Fruit fly (Drosophila melanogaster) whole organism, embryonic: ENCODE results near the gene CG12194.

Experiments used
- CG10543 ChIP-seq: fragments of 200-800 bp; sonication (Bioruptor generic); optimal IDR thresholded peaks from 3 replicates; lab custom pipeline; 2017; ENCODE audit warnings: missing biosample characterization, mild to moderate bottlenecking, missing genetic modification characterization, moderate library complexity
- CG10979 ChIP-seq: fragments of 200-800 bp; sonication (Bioruptor generic); optimal IDR thresholded peaks from 2 replicates; lab custom pipeline; 2018; ENCODE audit warnings: missing biosample characterization, mild to moderate bottlenecking, missing genetic modification characterization, moderate library complexity
- CG11504 ChIP-seq: fragments of 200-800 bp; sonication (Bioruptor generic); optimal IDR thresholded peaks from 3 replicates; lab custom pipeline; 2019; ENCODE audit warnings: missing biosample characterization, mild to moderate bottlenecking, missing genetic modification characterization, moderate library complexity
- CG11695 ChIP-seq: fragments of 200-800 bp; sonication (Bioruptor generic); IDR thresholded peaks from 3 replicates; pipeline ENCODE4 v1.3.6; 2022; ENCODE audit warnings: missing biosample characterization, missing genetic modification characterization
- CG12155 ChIP-seq: fragments of 200-800 bp; sonication (Bioruptor generic); optimal IDR thresholded peaks from 3 replicates; lab custom pipeline; 2016; ENCODE audit warnings: missing biosample characterization, missing genetic modification characterization
- CG14667 ChIP-seq: fragments of 200-800 bp; sonication (Bioruptor generic); IDR thresholded peaks from 2 replicates; pipeline ENCODE4 v1.3.6; 2022; ENCODE audit warnings: missing biosample characterization, missing genetic modification characterization
- CG15269 ChIP-seq: fragments of 200-800 bp; sonication (Bioruptor generic); optimal IDR thresholded peaks from 2 replicates; lab custom pipeline; 2018; ENCODE audit warnings: missing biosample characterization, mild to moderate bottlenecking, missing genetic modification characterization, moderate library complexity
- CG17359 ChIP-seq: fragments of 200-800 bp; sonication (Bioruptor generic); optimal IDR thresholded peaks from 3 replicates; lab custom pipeline; 2018; ENCODE audit warnings: missing biosample characterization, mild to moderate bottlenecking, missing genetic modification characterization, moderate library complexity
- CG1832 ChIP-seq: fragments of 200-800 bp; sonication (Bioruptor generic); optimal IDR thresholded peaks from 2 replicates; lab custom pipeline; 2017; ENCODE audit warnings: missing biosample characterization, mild to moderate bottlenecking, missing genetic modification characterization, inconsistent platforms
- CG2129 ChIP-seq: fragments of 200-800 bp; sonication (Bioruptor generic); IDR thresholded peaks from 2 replicates; pipeline ENCODE4 v1.3.6; 2022; ENCODE audit warnings: missing biosample characterization, missing genetic modification characterization; ENCODE audit not compliant: partially characterized antibody
- CG2712 ChIP-seq: fragments of 200-800 bp; optimal IDR thresholded peaks from 3 replicates; lab custom pipeline; 2019; ENCODE audit warnings: missing biosample characterization, mild to moderate bottlenecking, missing genetic modification characterization, moderate library complexity
- CG30020 ChIP-seq: fragments of 200-800 bp; optimal IDR thresholded peaks from 2 replicates; lab custom pipeline; 2019; ENCODE audit warnings: missing biosample characterization, mild to moderate bottlenecking, missing genetic modification characterization, moderate library complexity
- CG31224 ChIP-seq: fragments of 200-800 bp; sonication (Bioruptor generic); IDR thresholded peaks from 2 replicates; pipeline ENCODE4 v1.3.6; 2022; ENCODE audit warnings: missing biosample characterization, missing genetic modification characterization
- CG3163 ChIP-seq: fragments of 200-800 bp; sonication (Bioruptor generic); optimal IDR thresholded peaks from 3 replicates; lab custom pipeline; 2016; ENCODE audit warnings: missing biosample characterization, missing genetic modification characterization
- CG34224 ChIP-seq: fragments of 200-800 bp; sonication (Bioruptor generic); IDR thresholded peaks from 3 replicates; pipeline ENCODE4 v1.3.6; 2022; ENCODE audit warnings: missing biosample characterization, missing genetic modification characterization; ENCODE audit not compliant: partially characterized antibody
- CG3995 ChIP-seq: fragments of 200-800 bp; sonication (Bioruptor generic); optimal IDR thresholded peaks from 3 replicates; lab custom pipeline; 2016; ENCODE audit warnings: missing biosample characterization, missing genetic modification characterization
- CG42726 ChIP-seq: fragments of 200-800 bp; sonication (Bioruptor generic); IDR thresholded peaks from 2 replicates; pipeline ENCODE4 v1.3.6; 2022; ENCODE audit warnings: missing biosample characterization, missing genetic modification characterization; ENCODE audit not compliant: partially characterized antibody
- CG4360 ChIP-seq: fragments of 200-800 bp; sonication (Bioruptor generic); IDR thresholded peaks from 2 replicates; pipeline ENCODE4 v1.3.6; 2022; ENCODE audit warnings: missing biosample characterization, missing genetic modification characterization
- CG4730 ChIP-seq: fragments of 200-800 bp; sonication (Bioruptor generic); IDR thresholded peaks from 2 replicates; pipeline ENCODE4 v1.3.6; 2022; ENCODE audit warnings: missing biosample characterization, missing genetic modification characterization
- CG6765 ChIP-seq: fragments of 200-800 bp; sonication (Bioruptor generic); optimal IDR thresholded peaks from 3 replicates; lab custom pipeline; 2017; ENCODE audit warnings: missing biosample characterization, mild to moderate bottlenecking, missing genetic modification characterization
- CG8089 ChIP-seq: fragments of 200-800 bp; sonication (Bioruptor generic); optimal IDR thresholded peaks from 3 replicates; lab custom pipeline; 2016; ENCODE audit warnings: missing biosample characterization, missing genetic modification characterization
- CG9797 ChIP-seq: fragments of 200-800 bp; sonication (Bioruptor generic); optimal IDR thresholded peaks from 3 replicates; lab custom pipeline; 2018; ENCODE audit warnings: missing biosample characterization, mild to moderate bottlenecking, missing genetic modification characterization
- CG9817 ChIP-seq: fragments of 200-800 bp; sonication (Bioruptor generic); optimal IDR thresholded peaks from 2 replicates; lab custom pipeline; 2018; ENCODE audit warnings: missing biosample characterization, mild to moderate bottlenecking, missing genetic modification characterization, moderate library complexity
- CkIIα-i1 ChIP-seq: fragments of 200-800 bp; sonication (Bioruptor generic); IDR thresholded peaks from 2 replicates; pipeline ENCODE4 v1.3.6; 2022; ENCODE audit warnings: missing biosample characterization, missing genetic modification characterization
- Dfd ChIP-seq, 2 experiments: fragments of >200 bp; optimal IDR thresholded peaks; 2 replicates each; lab custom pipeline; 2017; ENCODE audit warnings: missing biosample characterization in 2 of 2, missing genetic modification characterization in 2 of 2
- Elba2 ChIP-seq: fragments of 200-800 bp; sonication (Bioruptor generic); optimal IDR thresholded peaks from 3 replicates; lab custom pipeline; 2016; ENCODE audit warnings: missing biosample characterization, missing genetic modification characterization
- Fer1 ChIP-seq: fragments of 200-800 bp; sonication (Bioruptor generic); optimal IDR thresholded peaks from 2 replicates; lab custom pipeline; 2017; ENCODE audit warnings: missing biosample characterization, mild to moderate bottlenecking, missing genetic modification characterization
- Lpt ChIP-seq: fragments of >200 bp; optimal IDR thresholded peaks from 2 replicates; lab custom pipeline; 2018; ENCODE audit warnings: missing biosample characterization, missing genetic modification characterization
- Med ChIP-seq: fragments of 200-800 bp; sonication (Bioruptor generic); peaks from one replicate; lab custom pipeline; 2016; ENCODE audit warnings: missing biosample characterization, missing genetic modification characterization, mild to moderate bottlenecking, inconsistent platforms, moderate library complexity
- Mes4 ChIP-seq: fragments of 200-800 bp; sonication (Bioruptor generic); optimal IDR thresholded peaks from 2 replicates; lab custom pipeline; 2016; ENCODE audit warnings: missing biosample characterization, missing genetic modification characterization
- NfI ChIP-seq: fragments of 200-800 bp; sonication (Bioruptor generic); optimal IDR thresholded peaks from 3 replicates; lab custom pipeline; 2018; ENCODE audit warnings: missing biosample characterization, mild to moderate bottlenecking, missing genetic modification characterization, moderate library complexity
- Sry-β ChIP-seq: fragments of 200-800 bp; sonication (Bioruptor generic); optimal IDR thresholded peaks from 2 replicates; lab custom pipeline; 2018; ENCODE audit warnings: missing biosample characterization, mild to moderate bottlenecking, missing genetic modification characterization, moderate library complexity
- Sry-δ ChIP-seq: fragments of 200-800 bp; sonication (Bioruptor generic); optimal IDR thresholded peaks from 2 replicates; lab custom pipeline; 2016; ENCODE audit warnings: missing biosample characterization, missing genetic modification characterization
- Stat92E ChIP-seq, 3 experiments: fragments of >200 bp in 2 of 3; fragments of 200-800 bp in 1 of 3; sonication (Bioruptor generic) in 1 of 3; optimal IDR thresholded peaks; 2 replicates each; lab custom pipeline; 2017 to 2019; ENCODE audit warnings: missing biosample characterization in 3 of 3, missing genetic modification characterization in 3 of 3, mild to moderate bottlenecking in 1 of 3, moderate library complexity in 1 of 3
- TFAM ChIP-seq: fragments of 200-800 bp; sonication (Bioruptor generic); optimal IDR thresholded peaks from 2 replicates; lab custom pipeline; 2017; ENCODE audit warnings: missing biosample characterization, missing genetic modification characterization, inconsistent platforms
- amos ChIP-seq: fragments of 200-800 bp; sonication (Bioruptor generic); IDR thresholded peaks from 2 replicates; pipeline ENCODE4 v1.3.6; 2022; ENCODE audit warnings: missing biosample characterization, missing genetic modification characterization; ENCODE audit not compliant: partially characterized antibody
- chn ChIP-seq: fragments of 200-800 bp; sonication (Bioruptor generic); optimal IDR thresholded peaks from 2 replicates; lab custom pipeline; 2016; ENCODE audit warnings: missing biosample characterization, missing genetic modification characterization
- corto ChIP-seq: fragments of 200-800 bp; sonication (Bioruptor generic); optimal IDR thresholded peaks from 2 replicates; lab custom pipeline; 2016; ENCODE audit warnings: missing biosample characterization, mild to moderate bottlenecking, missing genetic modification characterization, moderate library complexity
- crc ChIP-seq: fragments of 200-800 bp; sonication (Bioruptor generic); optimal IDR thresholded peaks from 2 replicates; lab custom pipeline; 2016; ENCODE audit warnings: missing biosample characterization, missing genetic modification characterization
- cwo ChIP-seq: fragments of 200-800 bp; sonication (Bioruptor generic); optimal IDR thresholded peaks from 3 replicates; lab custom pipeline; 2017; ENCODE audit warnings: missing biosample characterization, missing genetic modification characterization, mild to moderate bottlenecking, moderate library complexity, missing genetic modification reagents
- gsb-n ChIP-seq: fragments of 200-800 bp; sonication (Bioruptor generic); optimal IDR thresholded peaks from 3 replicates; lab custom pipeline; 2018; ENCODE audit warnings: missing biosample characterization, mild to moderate bottlenecking, missing genetic modification characterization
- jigr1 ChIP-seq: fragments of 200-800 bp; sonication (Bioruptor generic); IDR thresholded peaks from 3 replicates; pipeline ENCODE4 v1.3.6; 2022; ENCODE audit warnings: missing biosample characterization, missing genetic modification characterization
- jumu ChIP-seq: fragments of 200-800 bp; sonication (Bioruptor generic); optimal IDR thresholded peaks from 3 replicates; lab custom pipeline; 2016; ENCODE audit warnings: missing biosample characterization, missing genetic modification characterization
- lov ChIP-seq, 2 experiments: fragments of 200-800 bp in 1 of 2; fragments of >200 bp in 1 of 2; sonication (Bioruptor generic) in 1 of 2; IDR thresholded peaks in 1 of 2; optimal IDR thresholded peaks in 1 of 2; 2 replicates in 1 of 2; 3 replicates in 1 of 2; pipeline versions ENCODE4 v1.3.6 to Lab custom; 2017 to 2022; ENCODE audit warnings: missing biosample characterization in 1 of 2, missing genetic modification characterization in 1 of 2
- onecut ChIP-seq: fragments of 200-800 bp; sonication (Bioruptor generic); IDR thresholded peaks from 2 replicates; pipeline ENCODE4 v1.3.6; 2022; ENCODE audit warnings: missing biosample characterization, missing genetic modification characterization
- ranshi ChIP-seq: fragments of 200-800 bp; sonication (Bioruptor generic); IDR thresholded peaks from 2 replicates; pipeline ENCODE4 v1.3.6; 2022; ENCODE audit warnings: missing biosample characterization, missing genetic modification characterization
- scrt ChIP-seq: fragments of 200-800 bp; sonication (Bioruptor generic); optimal IDR thresholded peaks from 2 replicates; lab custom pipeline; 2018; ENCODE audit warnings: missing biosample characterization, mild to moderate bottlenecking, missing genetic modification characterization, moderate library complexity
- sens ChIP-seq: fragments of 200-800 bp; sonication (Bioruptor generic); peaks from one replicate; lab custom pipeline; 2016; ENCODE audit warnings: missing biosample characterization, missing genetic modification characterization
- slbo ChIP-seq: fragments of 200-800 bp; sonication (Bioruptor generic); IDR thresholded peaks from 2 replicates; pipeline ENCODE4 v1.3.6; 2022; ENCODE audit warnings: missing biosample characterization, missing genetic modification characterization
- wor ChIP-seq: fragments of 200-800 bp; sonication (Bioruptor generic); IDR thresholded peaks from 2 replicates; pipeline ENCODE4 v1.3.6; 2022; ENCODE audit warnings: missing biosample characterization, missing genetic modification characterization

CG12194 gene

dm6 chr2L:4821319-4821717 is 16.8 kb upstream of the CG12194 start (continued):
- TF ChIP-seq CG12155 (peak; percentile 33), amos (GFP tag; lab: Robert Waterston, UW) (no peak), CG3163 (no peak), Elba2 (GFP tag; lab: Kevin White, UChicago) (no peak), Sry-δ (no peak), lov (optimal IDR thresholded peaks at IDR 0.05; lab: Kevin White, UChicago) (no peak), lov (GFP tag; IDR thresholded peaks at IDR 0.05; lab: Robert Waterston, UW) (no peak), cwo (peak; percentile 85), ranshi (GFP tag; lab: Robert Waterston, UW) (peak; percentile 59), NfI (GFP tag; lab: Kevin White, UChicago) (peak; percentile 70), CG4730 (GFP tag; lab: Robert Waterston, UW) (0 out of 2 replicates have a peak, but pooled peaks have one; percentile 4), CG42726 (GFP tag; lab: Robert Waterston, UW) (0 out of 2 replicates have a peak, but pooled peaks have one; percentile 25), Dfd (GFP tag; optimal IDR thresholded peaks at IDR 0.05; lab: Kevin White, UChicago) (no peak), CG10979 (tag; lab: Kevin White, UChicago) (peak; percentile 61), CG11504 (tag; lab: Kevin White, UChicago) (peak; percentile 83), Med (GFP tag; lab: Kevin White, UChicago) (peak; percentile 87), CG2712 (peak; percentile 71), CG11695 (GFP tag; lab: Robert Waterston, UW) (peak; percentile 75), CG31224 (GFP tag; lab: Robert Waterston, UW) (peak; percentile 50; the same call in 1 of the 2 replicates), slbo (GFP tag; lab: Robert Waterston, UW) (peak; percentile 70), Stat92E (GFP tag; optimal IDR thresholded peaks at IDR 0.05; lab: Kevin White, UChicago) (no peak), TFAM (no peak), scrt (GFP tag; lab: Kevin White, UChicago) (peak; percentile 67), CG10543 (peak; percentile 19), CG1832 (GFP tag; lab: Kevin White, UChicago) (no peak), jigr1 (GFP tag; lab: Robert Waterston, UW) (no peak; the same call in 2 of the 3 replicates), chn (GFP tag; lab: Kevin White, UChicago) (no peak), CG15269 (peak; percentile 74), CkIIα-i1 (GFP tag; lab: Robert Waterston, UW) (no peak), CG17359 (tag; lab: Kevin White, UChicago) (peak; percentile 75), wor (GFP tag; lab: Robert Waterston, UW) (peak; percentile 40), onecut (no peak), crc (no peak), sens (GFP tag; lab: Kevin White, UChicago) (peak; percentile 72), Fer1 (GFP tag; lab: Kevin White, UChicago) (peak; percentile 93), corto (GFP tag; lab: Kevin White, UChicago) (peak; percentile 58), CG34224 (GFP tag; lab: Robert Waterston, UW) (no peak), Lpt (no peak), CG2129 (GFP tag; lab: Robert Waterston, UW) (no peak), jumu (GFP tag; lab: Kevin White, UChicago) (no peak), CG9817 (tag; lab: Kevin White, UChicago) (peak; percentile 49), gsb-n (tag; lab: Kevin White, UChicago) (no peak), CG4360 (GFP tag; lab: Robert Waterston, UW) (peak; percentile 88), CG6765 (GFP tag; lab: Kevin White, UChicago) (peak; percentile 62), CG3995 (GFP tag; lab: Kevin White, UChicago) (peak; percentile 23), CG8089 (GFP tag; lab: Kevin White, UChicago) (no peak), Sry-β (GFP tag; lab: Kevin White, UChicago) (no peak), CG14667 (peak; percentile 49), Mes4 (GFP tag; lab: Kevin White, UChicago) (no peak), CG30020 (tag; lab: Kevin White, UChicago) (peak; percentile 30), CG9797 (GFP tag; lab: Kevin White, UChicago) (no peak)
